Worm (Caenorhabditis elegans) whole organism, midembryonic: ENCODE data around the gene Y73B6BL.270.

Source experiments
- T22C8.4 ChIP-seq: fragments of 200-800 bp; sonication (Bioruptor generic); IDR thresholded peaks from 2 replicates; pipeline ENCODE4 v1.3.6; 2022; ENCODE audit warnings: missing genetic modification characterization, missing compliant biosample characterization
- flt-1 ChIP-seq: fragments of 200-800 bp; sonication (Bioruptor generic); IDR thresholded peaks from 2 replicates; pipeline ENCODE4 v1.3.6; 2022; ENCODE audit warnings: missing genetic modification characterization, missing compliant biosample characterization
- klf-2 ChIP-seq: fragments of 200-800 bp; sonication (Bioruptor generic); conservative IDR thresholded peaks from 2 replicates; pipeline ENCODE4 v1.3.6; 2022; ENCODE audit warnings: missing genetic modification reagents, missing genetic modification characterization, missing compliant biosample characterization
- med-1 ChIP-seq: sonication (generic microtip); optimal IDR thresholded peaks from 2 replicates; lab custom pipeline; 2017; ENCODE audit warnings: missing genetic modification characterization, mild to moderate bottlenecking, missing compliant biosample characterization, antibody characterized with exemption, missing genetic modification reagents; ENCODE audit not compliant: insufficient read depth
- ref-1 ChIP-seq: fragments of 200-800 bp; sonication (Bioruptor generic); conservative IDR thresholded peaks from 2 replicates; pipeline ENCODE4 v1.3.6; 2022; ENCODE audit warnings: missing genetic modification reagents, missing genetic modification characterization, missing compliant biosample characterization

DNA sequence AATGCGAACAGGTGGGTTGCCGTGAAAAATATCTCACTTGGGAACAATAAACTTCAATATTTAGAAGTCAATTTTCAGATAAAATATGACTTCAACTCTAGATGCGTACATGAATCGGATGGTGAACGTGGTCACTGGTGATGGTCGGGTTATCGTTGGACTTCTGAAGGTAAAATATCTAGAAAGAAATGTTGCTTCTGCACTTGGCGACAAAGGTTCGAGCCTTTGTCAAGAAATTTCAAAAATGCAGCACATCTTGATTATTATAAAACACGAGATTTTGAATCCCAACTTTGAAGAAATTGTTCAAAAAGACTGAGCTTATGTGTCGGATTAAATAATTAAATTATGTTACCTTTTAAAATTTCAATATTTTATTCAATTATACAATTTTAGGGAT is 38.7 kb upstream of the Y73B6BL.270 start, which contains the start of gene lsm-8:
- no peak for TF ChIP-seq ref-1 (GFP tag; lab: Robert Waterston, UW)
- TF ChIP-seq klf-2 (GFP tag; lab: Robert Waterston, UW): no peak
- no peak for TF ChIP-seq med-1 (GFP tag; lab: Kevin White, UChicago)
- no peak for TF ChIP-seq flt-1 (GFP tag; lab: Robert Waterston, UW)
- no peak for TF ChIP-seq T22C8.4 (GFP tag; lab: Robert Waterston, UW)
